Fruit fly (Drosophila melanogaster) whole organism, embryonic: Measurements from ENCODE around the gene mRRF2.

Experiments used
- CG1024 ChIP-seq: fragments of 200-800 bp; sonication (Bioruptor generic); IDR thresholded peaks from 2 replicates; pipeline ENCODE4 v1.3.6; 2022; ENCODE audit warnings: missing biosample characterization, missing genetic modification characterization
- CG10267 ChIP-seq: fragments of 200-800 bp; sonication (Bioruptor generic); optimal IDR thresholded peaks from 2 replicates; lab custom pipeline; 2018; ENCODE audit warnings: missing biosample characterization, mild to moderate bottlenecking, missing genetic modification characterization, moderate library complexity
- CG11695 ChIP-seq: fragments of 200-800 bp; sonication (Bioruptor generic); IDR thresholded peaks from 3 replicates; pipeline ENCODE4 v1.3.6; 2022; ENCODE audit warnings: missing biosample characterization, missing genetic modification characterization
- CG12219 ChIP-seq: fragments of 200-800 bp; sonication (Bioruptor generic); optimal IDR thresholded peaks from 3 replicates; lab custom pipeline; 2018; ENCODE audit warnings: missing biosample characterization, mild to moderate bottlenecking, missing genetic modification characterization
- CG13123 ChIP-seq: fragments of 200-800 bp; sonication (Bioruptor generic); optimal IDR thresholded peaks from 2 replicates; lab custom pipeline; 2016; ENCODE audit warnings: missing biosample characterization, missing genetic modification characterization
- CG13287 ChIP-seq: fragments of 200-800 bp; sonication (Bioruptor generic); IDR thresholded peaks from 2 replicates; pipeline ENCODE4 v1.3.6; 2022; ENCODE audit warnings: missing biosample characterization, missing genetic modification characterization; ENCODE audit not compliant: partially characterized antibody
- CG13296 ChIP-seq: fragments of 200-800 bp; sonication (Bioruptor generic); optimal IDR thresholded peaks from 3 replicates; lab custom pipeline; 2018; ENCODE audit warnings: missing biosample characterization, mild to moderate bottlenecking, missing genetic modification characterization
- CG13775 ChIP-seq: fragments of 200-800 bp; sonication (Bioruptor generic); optimal IDR thresholded peaks from 3 replicates; lab custom pipeline; 2017; ENCODE audit warnings: missing biosample characterization, mild to moderate bottlenecking, missing genetic modification characterization
- CG16779 ChIP-seq: fragments of 200-800 bp; sonication (Bioruptor generic); IDR thresholded peaks from 2 replicates; pipeline ENCODE4 v1.3.6; 2022; ENCODE audit warnings: missing biosample characterization, missing genetic modification characterization
- CG16813 ChIP-seq: fragments of 200-800 bp; sonication (Bioruptor generic); IDR thresholded peaks from 3 replicates; pipeline ENCODE4 v1.3.6; 2022; ENCODE audit warnings: missing biosample characterization, missing genetic modification characterization; ENCODE audit not compliant: partially characterized antibody
- CG17328 ChIP-seq: fragments of 200-800 bp; sonication (Bioruptor generic); IDR thresholded peaks from 2 replicates; pipeline ENCODE4 v1.3.6; 2022; ENCODE audit warnings: missing biosample characterization, missing genetic modification characterization
- CG30403 ChIP-seq: fragments of 200-800 bp; sonication (Bioruptor generic); optimal IDR thresholded peaks from 3 replicates; lab custom pipeline; 2016; ENCODE audit warnings: missing biosample characterization, missing genetic modification characterization
- CG32767 ChIP-seq: fragments of 200-800 bp; sonication (Bioruptor generic); IDR thresholded peaks from 2 replicates; pipeline ENCODE4 v1.3.6; 2022; ENCODE audit warnings: missing biosample characterization, missing genetic modification characterization
- CG3838 ChIP-seq: fragments of 200-800 bp; sonication (Bioruptor generic); optimal IDR thresholded peaks from 3 replicates; lab custom pipeline; 2016; ENCODE audit warnings: missing biosample characterization, missing genetic modification characterization
- CG3995 ChIP-seq: fragments of 200-800 bp; sonication (Bioruptor generic); optimal IDR thresholded peaks from 3 replicates; lab custom pipeline; 2016; ENCODE audit warnings: missing biosample characterization, missing genetic modification characterization
- CG4282 ChIP-seq: fragments of 200-800 bp; sonication (Bioruptor generic); optimal IDR thresholded peaks from 2 replicates; lab custom pipeline; 2016; ENCODE audit warnings: missing biosample characterization, missing genetic modification characterization
- CG6175 ChIP-seq: fragments of 200-800 bp; sonication (Bioruptor generic); IDR thresholded peaks from 3 replicates; pipeline ENCODE4 v1.3.6; 2022; ENCODE audit warnings: missing biosample characterization, missing genetic modification characterization
- CG7372 ChIP-seq: fragments of 200-800 bp; sonication (Bioruptor generic); IDR thresholded peaks from 2 replicates; pipeline ENCODE4 v1.3.6; 2022; ENCODE audit warnings: missing biosample characterization, missing genetic modification characterization
- CG8944 ChIP-seq: fragments of 200-800 bp; sonication (Bioruptor generic); optimal IDR thresholded peaks from 3 replicates; lab custom pipeline; 2016; ENCODE audit warnings: missing biosample characterization, missing genetic modification characterization
- Dfd ChIP-seq, 2 experiments: fragments of >200 bp; optimal IDR thresholded peaks; 2 replicates each; lab custom pipeline; 2017; ENCODE audit warnings: missing biosample characterization in 2 of 2, missing genetic modification characterization in 2 of 2
- E2f2 ChIP-seq: fragments of 200-800 bp; sonication (Bioruptor generic); IDR thresholded peaks from 2 replicates; pipeline ENCODE4 v1.3.6; 2022; ENCODE audit warnings: missing biosample characterization, missing genetic modification characterization
- Lim3 ChIP-seq: fragments of 200-800 bp; sonication (Bioruptor generic); IDR thresholded peaks from 2 replicates; pipeline ENCODE4 v1.3.6; 2022; ENCODE audit warnings: missing biosample characterization, missing genetic modification characterization
- MBD-R2 ChIP-seq: fragments of 200-800 bp; sonication (Bioruptor generic); IDR thresholded peaks from 2 replicates; pipeline ENCODE4 v1.3.6; 2022; ENCODE audit warnings: missing biosample characterization, missing genetic modification characterization
- MESR4 ChIP-seq: fragments of 200-800 bp; sonication (Bioruptor generic); optimal IDR thresholded peaks from 2 replicates; lab custom pipeline; 2018; ENCODE audit warnings: missing biosample characterization, mild to moderate bottlenecking, missing genetic modification characterization, moderate library complexity
- Max ChIP-seq: fragments of 200-800 bp; sonication (Bioruptor generic); optimal IDR thresholded peaks from 2 replicates; lab custom pipeline; 2016; ENCODE audit warnings: missing biosample characterization, mild to moderate bottlenecking, missing genetic modification characterization
- Mes4 ChIP-seq: fragments of 200-800 bp; sonication (Bioruptor generic); optimal IDR thresholded peaks from 2 replicates; lab custom pipeline; 2016; ENCODE audit warnings: missing biosample characterization, missing genetic modification characterization
- Nf-YC ChIP-seq: fragments of 200-800 bp; optimal IDR thresholded peaks from 3 replicates; lab custom pipeline; 2019; ENCODE audit warnings: missing biosample characterization, mild to moderate bottlenecking, missing genetic modification characterization, moderate library complexity
- Pdp1 ChIP-seq, 2 experiments: fragments of 200-800 bp; sonication (Bioruptor generic); optimal IDR thresholded peaks; 3 replicates each; lab custom pipeline; 2016; ENCODE audit warnings: missing biosample characterization in 2 of 2, missing genetic modification characterization in 2 of 2, mild to moderate bottlenecking in 1 of 2, moderate library complexity in 1 of 2
- Rfx ChIP-seq: fragments of 200-800 bp; sonication (Bioruptor generic); IDR thresholded peaks from 2 replicates; pipeline ENCODE4 v1.3.6; 2022; ENCODE audit warnings: missing biosample characterization, missing genetic modification characterization
- Scr ChIP-seq: fragments of 200-800 bp; sonication (Bioruptor generic); IDR thresholded peaks from 2 replicates; pipeline ENCODE4 v1.3.6; 2022; ENCODE audit warnings: missing biosample characterization, missing genetic modification characterization; ENCODE audit not compliant: partially characterized antibody
- Sox102F ChIP-seq: fragments of 200-800 bp; sonication (Bioruptor generic); optimal IDR thresholded peaks from 2 replicates; lab custom pipeline; 2018; ENCODE audit warnings: missing biosample characterization, mild to moderate bottlenecking, missing genetic modification characterization, moderate library complexity
- ab ChIP-seq: fragments of 200-800 bp; sonication (Bioruptor generic); optimal IDR thresholded peaks from 2 replicates; lab custom pipeline; 2016; ENCODE audit warnings: missing biosample characterization, missing genetic modification characterization
- aop ChIP-seq: fragments of 200-800 bp; sonication (Bioruptor generic); IDR thresholded peaks from 2 replicates; pipeline ENCODE4 v1.3.6; 2022; ENCODE audit warnings: missing biosample characterization, missing genetic modification characterization
- ara ChIP-seq: fragments of 200-800 bp; sonication (Bioruptor generic); IDR thresholded peaks from 2 replicates; pipeline ENCODE4 v1.3.6; 2022; ENCODE audit warnings: missing biosample characterization, missing genetic modification characterization
- bab2 ChIP-seq: fragments of 200-800 bp; sonication (Bioruptor generic); optimal IDR thresholded peaks from 2 replicates; lab custom pipeline; 2016; ENCODE audit warnings: missing biosample characterization, missing genetic modification characterization
- caup ChIP-seq: fragments of 200-800 bp; sonication (Bioruptor generic); optimal IDR thresholded peaks from 3 replicates; lab custom pipeline; 2017; ENCODE audit warnings: missing biosample characterization, mild to moderate bottlenecking, missing genetic modification characterization, moderate library complexity; ENCODE audit not compliant: severe bottlenecking
- dmrt11E ChIP-seq: fragments of 200-800 bp; sonication (Bioruptor generic); optimal IDR thresholded peaks from 3 replicates; lab custom pipeline; 2018; ENCODE audit warnings: missing biosample characterization, mild to moderate bottlenecking, missing genetic modification characterization, moderate library complexity
- exex ChIP-seq: fragments of 200-800 bp; sonication (Bioruptor generic); optimal IDR thresholded peaks from 4 replicates; lab custom pipeline; 2018; ENCODE audit warnings: missing biosample characterization, mild to moderate bottlenecking, missing genetic modification characterization, moderate library complexity
- fd64A ChIP-seq: fragments of 200-800 bp; sonication (Bioruptor generic); optimal IDR thresholded peaks from 3 replicates; lab custom pipeline; 2018; ENCODE audit warnings: missing biosample characterization, mild to moderate bottlenecking, missing genetic modification characterization
- grau ChIP-seq: fragments of 200-800 bp; optimal IDR thresholded peaks from 3 replicates; lab custom pipeline; 2019; ENCODE audit warnings: missing biosample characterization, mild to moderate bottlenecking, missing genetic modification characterization, moderate library complexity
- gsb ChIP-seq: fragments of 200-800 bp; sonication (Bioruptor generic); IDR thresholded peaks from 2 replicates; pipeline ENCODE4 v1.3.6; 2022; ENCODE audit warnings: missing biosample characterization, missing genetic modification characterization
- gsb-n ChIP-seq: fragments of 200-800 bp; sonication (Bioruptor generic); optimal IDR thresholded peaks from 3 replicates; lab custom pipeline; 2018; ENCODE audit warnings: missing biosample characterization, mild to moderate bottlenecking, missing genetic modification characterization
- jumu ChIP-seq: fragments of 200-800 bp; sonication (Bioruptor generic); optimal IDR thresholded peaks from 3 replicates; lab custom pipeline; 2016; ENCODE audit warnings: missing biosample characterization, missing genetic modification characterization
- ken ChIP-seq: fragments of 200-800 bp; sonication (Bioruptor generic); IDR thresholded peaks from 3 replicates; pipeline ENCODE4 v1.3.6; 2022; ENCODE audit warnings: missing biosample characterization, missing genetic modification characterization
- onecut ChIP-seq: fragments of 200-800 bp; sonication (Bioruptor generic); IDR thresholded peaks from 2 replicates; pipeline ENCODE4 v1.3.6; 2022; ENCODE audit warnings: missing biosample characterization, missing genetic modification characterization
- pb ChIP-seq: fragments of 200-800 bp; sonication (Bioruptor generic); optimal IDR thresholded peaks from 3 replicates; lab custom pipeline; 2016; ENCODE audit warnings: missing biosample characterization, missing genetic modification characterization
- phol ChIP-seq: fragments of 200-800 bp; sonication (Bioruptor generic); optimal IDR thresholded peaks from 3 replicates; lab custom pipeline; 2018; ENCODE audit warnings: missing biosample characterization, mild to moderate bottlenecking, missing genetic modification characterization, moderate library complexity
- ro ChIP-seq: fragments of 200-800 bp; sonication (Bioruptor generic); IDR thresholded peaks from 2 replicates; pipeline ENCODE4 v1.3.6; 2022; ENCODE audit warnings: missing biosample characterization, missing genetic modification characterization
- row ChIP-seq: fragments of 200-800 bp; sonication (Bioruptor generic); IDR thresholded peaks from 3 replicates; pipeline ENCODE4 v1.3.6; 2022; ENCODE audit warnings: missing biosample characterization, missing genetic modification characterization
- shn ChIP-seq: fragments of 200-800 bp; sonication (Bioruptor generic); optimal IDR thresholded peaks from 3 replicates; lab custom pipeline; 2016; ENCODE audit warnings: missing biosample characterization, missing genetic modification characterization
- sim ChIP-seq: fragments of 200-800 bp; sonication (Bioruptor generic); IDR thresholded peaks from 2 replicates; pipeline ENCODE4 v1.3.6; 2022; ENCODE audit warnings: missing biosample characterization, missing genetic modification characterization
- zfh2 ChIP-seq: fragments of 200-800 bp; sonication (Bioruptor generic); optimal IDR thresholded peaks from 2 replicates; lab custom pipeline; 2016; ENCODE audit warnings: missing biosample characterization, missing genetic modification characterization

mRRF2 gene

dm6 chr3R:22624737-22625136, 11.3 kb downstream of the mRRF2 start (continued):
- TF ChIP-seq exex (tag; lab: Kevin White, UChicago) (no peak), CG1024 (GFP tag; lab: Robert Waterston, UW) (peak; percentile 69), ara (GFP tag; lab: Robert Waterston, UW) (peak; percentile 76), CG13123 (no peak), CG3838 (no peak), CG30403 (peak; percentile 76), Sox102F (GFP tag; lab: Kevin White, UChicago) (peak; percentile 77), Max (GFP tag; lab: Kevin White, UChicago) (peak; percentile 54), bab2 (peak; percentile 64), CG17328 (GFP tag; lab: Robert Waterston, UW) (peak; percentile 86), onecut (GFP tag; lab: Robert Waterston, UW) (peak; percentile 51), CG8944 (GFP tag; lab: Kevin White, UChicago) (no peak), shn (GFP tag; lab: Kevin White, UChicago) (no peak), caup (GFP tag; lab: Kevin White, UChicago) (peak; percentile 38), Rfx (peak; percentile 63), CG7372 (0 out of 2 replicates have a peak, but pooled peaks have one; percentile 36), sim (peak; percentile 30; the same call in 1 of the 2 replicates), zfh2 (no peak), CG6175 (GFP tag; lab: Robert Waterston, UW) (peak; percentile 51; the same call in 1 of the 3 replicates), ro (GFP tag; lab: Robert Waterston, UW) (no peak), ab (GFP tag; lab: Kevin White, UChicago) (no peak), ken (peak; percentile 80), CG13287 (GFP tag; lab: Robert Waterston, UW) (no peak), CG13296 (GFP tag; lab: Kevin White, UChicago) (no peak), pb (GFP tag; lab: Kevin White, UChicago) (peak; percentile 15), gsb-n (tag; lab: Kevin White, UChicago) (no peak), jumu (GFP tag; lab: Kevin White, UChicago) (peak; percentile 59), Lim3 (GFP tag; lab: Robert Waterston, UW) (peak; percentile 57; the same call in 1 of the 2 replicates), fd64A (no peak), dmrt11E (tag; lab: Kevin White, UChicago) (peak; percentile 61), CG32767 (GFP tag; lab: Robert Waterston, UW) (peak; percentile 61), Scr (GFP tag; lab: Robert Waterston, UW) (no peak), CG16779 (GFP tag; lab: Robert Waterston, UW) (no peak), CG11695 (GFP tag; lab: Robert Waterston, UW) (0 out of 3 replicates have a peak, but pooled peaks have one; percentile 34), MBD-R2 (GFP tag; lab: Robert Waterston, UW) (peak; percentile 25; the same call in 1 of the 2 replicates), CG16813 (GFP tag; lab: Robert Waterston, UW) (no peak), row (peak; percentile 80), CG13775 (GFP tag; lab: Kevin White, UChicago) (peak; percentile 16), Pdp1 (GFP tag; optimal IDR thresholded peaks at IDR 0.05; lab: Kevin White, UChicago) (peak; percentile 66 to 70), CG10267 (peak; percentile 53), E2f2 (GFP tag; lab: Robert Waterston, UW) (peak; percentile 49), MESR4 (no peak), Mes4 (GFP tag; lab: Kevin White, UChicago) (peak; percentile 42), gsb (peak; percentile 46; the same call in 1 of the 2 replicates), Nf-YC (tag; lab: Kevin White, UChicago) (no peak), phol (tag; lab: Kevin White, UChicago) (peak; percentile 62), CG4282 (GFP tag; lab: Kevin White, UChicago) (no peak), CG3995 (no peak), CG12219 (GFP tag; lab: Kevin White, UChicago) (peak; percentile 56), aop (GFP tag; lab: Robert Waterston, UW) (no peak), grau (tag; lab: Kevin White, UChicago) (peak; percentile 59), Dfd (GFP tag; optimal IDR thresholded peaks at IDR 0.05; lab: Kevin White, UChicago) (no peak)
